Fruit fly (Drosophila melanogaster) whole organism, prepupa: ENCODE data around the gene drongo.

Experiments
- CG10631 ChIP-seq: fragments of 200-800 bp; sonication (Bioruptor generic); optimal IDR thresholded peaks from 2 replicates; lab custom pipeline; 2016; ENCODE audit warnings: missing biosample characterization, missing genetic modification characterization
- CG10669 ChIP-seq: fragments of 200-800 bp; sonication (Bioruptor generic); optimal IDR thresholded peaks from 3 replicates; lab custom pipeline; 2018; ENCODE audit warnings: missing biosample characterization, mild to moderate bottlenecking, missing genetic modification characterization, moderate library complexity
- CG11294 ChIP-seq: fragments of 200-800 bp; sonication (Bioruptor generic); IDR thresholded peaks from 2 replicates; pipeline ENCODE4 v1.3.6; 2022; ENCODE audit warnings: missing biosample characterization, missing genetic modification characterization
- CG15336 ChIP-seq: fragments of 200-800 bp; sonication (Bioruptor generic); IDR thresholded peaks from 2 replicates; pipeline ENCODE4 v1.3.6; 2022; ENCODE audit warnings: missing biosample characterization, missing genetic modification characterization
- CG16779 ChIP-seq: fragments of 200-800 bp; sonication (Bioruptor generic); optimal IDR thresholded peaks from 3 replicates; lab custom pipeline; 2017; ENCODE audit warnings: missing biosample characterization, mild to moderate bottlenecking, missing genetic modification characterization
- CG31627 ChIP-seq: fragments of 200-800 bp; sonication (Bioruptor generic); optimal IDR thresholded peaks from 3 replicates; lab custom pipeline; 2016; ENCODE audit warnings: missing biosample characterization, missing genetic modification characterization
- CG32006 ChIP-seq: fragments of 200-800 bp; sonication (Bioruptor generic); optimal IDR thresholded peaks from 3 replicates; lab custom pipeline; 2017; ENCODE audit warnings: missing biosample characterization, mild to moderate bottlenecking, missing genetic modification characterization
- CG34406 ChIP-seq: fragments of 200-800 bp; sonication (Bioruptor generic); optimal IDR thresholded peaks from 3 replicates; lab custom pipeline; 2016; ENCODE audit warnings: missing biosample characterization, missing genetic modification characterization
- CG3919 ChIP-seq: fragments of 200-800 bp; sonication (Bioruptor generic); optimal IDR thresholded peaks from 3 replicates; lab custom pipeline; 2016; ENCODE audit warnings: missing biosample characterization, missing genetic modification characterization
- CG6163 ChIP-seq: fragments of 200-800 bp; sonication (Bioruptor generic); IDR thresholded peaks from 3 replicates; pipeline ENCODE4 v1.3.6; 2022; ENCODE audit warnings: missing biosample characterization, missing genetic modification characterization
- CG6276 ChIP-seq: fragments of 200-800 bp; sonication (Bioruptor generic); optimal IDR thresholded peaks from 2 replicates; lab custom pipeline; 2017; ENCODE audit warnings: missing biosample characterization, mild to moderate bottlenecking, missing genetic modification characterization
- CG6792 ChIP-seq: fragments of 200-800 bp; sonication (Bioruptor generic); optimal IDR thresholded peaks from 3 replicates; lab custom pipeline; 2016; ENCODE audit warnings: missing biosample characterization, missing genetic modification characterization
- CG6854 ChIP-seq: fragments of 200-800 bp; sonication (Bioruptor generic); optimal IDR thresholded peaks from 2 replicates; lab custom pipeline; 2017; ENCODE audit warnings: missing biosample characterization, mild to moderate bottlenecking, missing genetic modification characterization
- CG7368 ChIP-seq: fragments of 200-800 bp; sonication (Bioruptor generic); optimal IDR thresholded peaks from 3 replicates; lab custom pipeline; 2016; ENCODE audit warnings: missing biosample characterization, missing genetic modification characterization
- CG8119 ChIP-seq: fragments of 200-800 bp; sonication (Bioruptor generic); IDR thresholded peaks from 3 replicates; pipeline ENCODE4 v1.3.6; 2022; ENCODE audit warnings: missing biosample characterization, missing genetic modification characterization
- CG8319 ChIP-seq: fragments of 200-800 bp; sonication (Bioruptor generic); optimal IDR thresholded peaks from 3 replicates; lab custom pipeline; 2016; ENCODE audit warnings: missing biosample characterization, missing genetic modification characterization
- CG8632 ChIP-seq: fragments of 200-800 bp; sonication (Bioruptor generic); optimal IDR thresholded peaks from 3 replicates; lab custom pipeline; 2016; ENCODE audit warnings: missing biosample characterization, missing genetic modification characterization
- CG9139 ChIP-seq: fragments of 200-800 bp; sonication (Bioruptor generic); optimal IDR thresholded peaks from 3 replicates; lab custom pipeline; 2017; ENCODE audit warnings: missing biosample characterization, mild to moderate bottlenecking, missing genetic modification characterization
- Eip75B ChIP-seq: fragments of 200-800 bp; sonication (Bioruptor generic); optimal IDR thresholded peaks from 3 replicates; lab custom pipeline; 2016; ENCODE audit warnings: missing biosample characterization, missing genetic modification characterization
- Eip78C ChIP-seq: fragments of 200-800 bp; sonication (Bioruptor generic); peaks from one replicate; lab custom pipeline; 2016; ENCODE audit warnings: missing biosample characterization, missing genetic modification characterization
- Ets21C ChIP-seq: fragments of 200-800 bp; sonication (Bioruptor generic); optimal IDR thresholded peaks from 3 replicates; lab custom pipeline; 2016; ENCODE audit warnings: missing biosample characterization, missing genetic modification characterization
- Hr39 ChIP-seq: fragments of 200-800 bp; sonication (Bioruptor generic); optimal IDR thresholded peaks from 2 replicates; lab custom pipeline; 2016; ENCODE audit warnings: missing biosample characterization, missing genetic modification characterization
- Hr4 ChIP-seq: fragments of 200-800 bp; sonication (Bioruptor generic); optimal IDR thresholded peaks from 3 replicates; lab custom pipeline; 2016; ENCODE audit warnings: missing biosample characterization, missing genetic modification characterization
- Lpt ChIP-seq: fragments of 200-800 bp; sonication (Bioruptor generic); optimal IDR thresholded peaks from 3 replicates; lab custom pipeline; 2016; ENCODE audit warnings: missing biosample characterization, missing genetic modification characterization
- Met ChIP-seq: fragments of 200-800 bp; sonication (Bioruptor generic); optimal IDR thresholded peaks from 3 replicates; lab custom pipeline; 2016; ENCODE audit warnings: missing biosample characterization, missing genetic modification characterization
- OdsH ChIP-seq: fragments of 200-800 bp; sonication (Bioruptor generic); optimal IDR thresholded peaks from 3 replicates; lab custom pipeline; 2016; ENCODE audit warnings: missing biosample characterization, missing genetic modification characterization
- Smox ChIP-seq: fragments of 200-800 bp; sonication (Bioruptor generic); optimal IDR thresholded peaks from 3 replicates; lab custom pipeline; 2016; ENCODE audit warnings: missing biosample characterization, missing genetic modification characterization
- Sox102F ChIP-seq: fragments of 200-800 bp; sonication (Bioruptor generic); optimal IDR thresholded peaks from 2 replicates; lab custom pipeline; 2016; ENCODE audit warnings: missing biosample characterization, mild to moderate bottlenecking, missing genetic modification characterization
- Sox14 ChIP-seq: fragments of 200-800 bp; sonication (Bioruptor generic); optimal IDR thresholded peaks from 3 replicates; lab custom pipeline; 2016; ENCODE audit warnings: missing biosample characterization, missing genetic modification characterization
- achi ChIP-seq: fragments of 200-800 bp; sonication (Bioruptor generic); optimal IDR thresholded peaks from 3 replicates; lab custom pipeline; 2016; ENCODE audit warnings: missing biosample characterization, missing genetic modification characterization
- acj6 ChIP-seq: fragments of 200-800 bp; sonication (Bioruptor generic); optimal IDR thresholded peaks from 3 replicates; lab custom pipeline; 2016; ENCODE audit warnings: missing biosample characterization, missing genetic modification characterization
- cyc ChIP-seq: fragments of 200-800 bp; sonication (Bioruptor generic); optimal IDR thresholded peaks from 3 replicates; lab custom pipeline; 2016; ENCODE audit warnings: missing biosample characterization, missing genetic modification characterization
- dac ChIP-seq: fragments of 200-800 bp; sonication (Bioruptor generic); optimal IDR thresholded peaks from 2 replicates; lab custom pipeline; 2017; ENCODE audit warnings: missing biosample characterization, mild to moderate bottlenecking, missing genetic modification characterization
- dsx ChIP-seq: fragments of 200-800 bp; optimal IDR thresholded peaks from 3 replicates; lab custom pipeline; 2019; ENCODE audit warnings: missing biosample characterization, mild to moderate bottlenecking, missing genetic modification characterization, moderate library complexity; ENCODE audit not compliant: poor library complexity, severe bottlenecking
- eg ChIP-seq: fragments of 200-800 bp; sonication (Bioruptor generic); IDR thresholded peaks from 3 replicates; pipeline ENCODE4 v1.3.6; 2022; ENCODE audit warnings: missing biosample characterization, missing genetic modification characterization
- esn ChIP-seq: fragments of 200-800 bp; sonication (Bioruptor generic); optimal IDR thresholded peaks from 2 replicates; lab custom pipeline; 2016; ENCODE audit warnings: missing biosample characterization, mild to moderate bottlenecking, missing genetic modification characterization, moderate library complexity
- fd59A ChIP-seq: fragments of 200-800 bp; sonication (Bioruptor generic); optimal IDR thresholded peaks from 2 replicates; lab custom pipeline; 2017; ENCODE audit warnings: missing biosample characterization, mild to moderate bottlenecking, missing genetic modification characterization, missing genetic modification reagents
- fkh ChIP-seq: fragments of 200-800 bp; sonication (Bioruptor generic); optimal IDR thresholded peaks from 3 replicates; lab custom pipeline; 2017; ENCODE audit warnings: missing biosample characterization, mild to moderate bottlenecking, missing genetic modification characterization, moderate library complexity
- lz ChIP-seq: fragments of 200-800 bp; sonication (Bioruptor generic); optimal IDR thresholded peaks from 3 replicates; lab custom pipeline; 2016; ENCODE audit warnings: missing biosample characterization, missing genetic modification characterization
- net ChIP-seq: fragments of 200-800 bp; sonication (Bioruptor generic); optimal IDR thresholded peaks from 3 replicates; lab custom pipeline; 2016; ENCODE audit warnings: missing biosample characterization, missing genetic modification characterization
- pdm3 ChIP-seq: fragments of 200-800 bp; sonication (Bioruptor generic); optimal IDR thresholded peaks from 3 replicates; lab custom pipeline; 2016; ENCODE audit warnings: missing biosample characterization, missing genetic modification characterization
- salr ChIP-seq, 2 experiments: fragments of 200-800 bp; sonication (Bioruptor generic); optimal IDR thresholded peaks; 3 replicates each; lab custom pipeline; 2016 to 2018; ENCODE audit warnings: missing biosample characterization in 2 of 2, missing genetic modification characterization in 2 of 2, mild to moderate bottlenecking in 1 of 2
- spab ChIP-seq: fragments of 200-800 bp; sonication (Bioruptor generic); optimal IDR thresholded peaks from 2 replicates; lab custom pipeline; 2017; ENCODE audit warnings: missing biosample characterization, mild to moderate bottlenecking, missing genetic modification characterization, missing genetic modification reagents
- ss ChIP-seq, 2 experiments: fragments of 200-800 bp; sonication (Bioruptor generic); optimal IDR thresholded peaks; 2 replicates in 1 of 2; 3 replicates in 1 of 2; lab custom pipeline; 2017 to 2018; ENCODE audit warnings: mild to moderate bottlenecking in 2 of 2, missing biosample characterization in 2 of 2, missing genetic modification characterization in 2 of 2, moderate library complexity in 1 of 2

drongo gene

dm6 chr2L:856690-857488, 6.0 kb upstream of the drongo start (continued):
- TF ChIP-seq dsx (GFP tag; lab: Kevin White, UChicago) (no peak), CG8119 (GFP tag; lab: Robert Waterston, UW) (peak; percentile 37; the same call in 1 of the 3 replicates), CG6854 (no peak), Lpt (peak; percentile 14), CG32006 (GFP tag; lab: Kevin White, UChicago) (peak; percentile 36), CG34406 (peak; percentile 46), Met (GFP tag; lab: Kevin White, UChicago) (peak; percentile 19), CG6163 (GFP tag; lab: Robert Waterston, UW) (peak; percentile 73), acj6 (peak; percentile 29), CG31627 (GFP tag; lab: Kevin White, UChicago) (peak; percentile 3), CG7368 (peak; percentile 41), eg (GFP tag; lab: Robert Waterston, UW) (peak; percentile 74), CG10669 (GFP tag; lab: Kevin White, UChicago) (no peak), Hr4 (peak; percentile 28), Smox (no peak), Sox102F (no peak)

DNA sequence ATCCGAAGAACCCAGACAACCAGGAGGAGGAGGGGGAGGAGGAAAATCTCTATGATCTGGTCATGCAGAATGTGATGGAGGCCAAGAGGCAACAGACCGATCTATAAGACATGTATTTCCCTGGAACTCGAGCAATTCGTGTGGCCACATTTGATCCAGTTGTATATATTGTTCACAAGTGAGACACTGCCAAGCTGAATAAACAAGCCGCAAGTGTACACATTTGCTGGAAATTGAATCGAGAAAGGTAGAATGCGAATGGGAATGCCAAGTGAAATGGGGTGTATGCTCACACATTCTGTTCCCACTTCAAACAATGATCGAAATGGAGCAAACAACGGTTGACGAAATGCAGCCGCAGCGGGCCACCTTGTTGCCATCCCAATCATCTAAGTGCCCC, 5.1 kb upstream of the drongo start:
- TF ChIP-seq fkh (GFP tag; lab: Kevin White, UChicago) (peak; percentile 83), dsx (GFP tag; lab: Kevin White, UChicago) (no peak)

DNA sequence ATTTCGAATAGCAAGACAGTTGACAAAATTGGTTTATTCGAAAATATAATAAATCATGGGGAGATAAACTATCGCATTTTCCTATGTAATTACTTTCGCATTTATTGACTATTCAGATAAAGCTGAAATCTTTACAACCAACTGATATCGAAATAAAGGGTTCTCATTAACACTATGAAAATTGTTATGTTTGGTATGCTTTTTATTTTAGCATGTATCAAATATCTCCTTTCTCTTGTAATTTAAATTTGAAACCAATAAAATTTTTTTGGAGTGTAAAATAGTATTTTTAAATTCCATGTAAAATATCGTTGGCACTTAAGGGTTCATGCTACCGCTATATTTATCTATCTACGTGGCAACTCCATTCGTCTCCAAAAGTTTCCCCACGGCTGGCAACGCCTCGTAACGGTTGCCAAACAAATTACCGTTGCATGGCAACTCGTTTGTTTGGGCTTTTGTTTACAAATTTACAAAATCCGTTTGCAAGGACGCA, 4.2 kb upstream of the drongo start, which contains the start of gene CG13949:
CG13949 (plus strand) TSS at position 286 of the 496 bp plus-strand sequence.
- TF ChIP-seq CG15336 (GFP tag; lab: Robert Waterston, UW) (peak; percentile 49), pdm3 (GFP tag; lab: Kevin White, UChicago) (peak; percentile 63), CG6854 (no peak), Smox (peak; percentile 51), fkh (GFP tag; lab: Kevin White, UChicago) (no peak), CG10669 (GFP tag; lab: Kevin White, UChicago) (no peak), CG9139 (GFP tag; lab: Kevin White, UChicago) (no peak), eg (GFP tag; lab: Robert Waterston, UW) (peak; percentile 57), lz (GFP tag; lab: Kevin White, UChicago) (peak; percentile 35), spab (GFP tag; lab: Kevin White, UChicago) (no peak), CG10631 (GFP tag; lab: Kevin White, UChicago) (peak; percentile 46), CG16779 (tag; lab: Kevin White, UChicago) (no peak), Lpt (no peak), acj6 (peak; percentile 34), CG31627 (GFP tag; lab: Kevin White, UChicago) (peak; percentile 46), Sox14 (GFP tag; lab: Kevin White, UChicago) (peak; percentile 58), CG8319 (GFP tag; lab: Kevin White, UChicago) (no peak), Eip78C (GFP tag; lab: Kevin White, UChicago) (peak; percentile 77), dac (GFP tag; lab: Kevin White, UChicago) (no peak), salr (GFP tag; optimal IDR thresholded peaks at IDR 0.05; lab: Kevin White, UChicago) (no peak), CG3919 (GFP tag; lab: Kevin White, UChicago) (peak; percentile 41), Ets21C (GFP tag; lab: Kevin White, UChicago) (no peak), cyc (GFP tag; lab: Kevin White, UChicago) (peak; percentile 37), CG34406 (no peak), Hr4 (peak; percentile 73), Eip75B (GFP tag; lab: Kevin White, UChicago) (peak; percentile 18), ss (GFP tag; optimal IDR thresholded peaks at IDR 0.05; lab: Kevin White, UChicago) (no peak), CG6276 (GFP tag; lab: Kevin White, UChicago) (no peak), CG11294 (GFP tag; lab: Robert Waterston, UW) (peak; percentile 26; the same call in 1 of the 2 replicates), esn (GFP tag; lab: Kevin White, UChicago) (peak; percentile 63), net (no peak), CG6163 (GFP tag; lab: Robert Waterston, UW) (peak; percentile 75), fd59A (GFP tag; lab: Kevin White, UChicago) (no peak), OdsH (peak; percentile 44), achi (GFP tag; lab: Kevin White, UChicago) (peak; percentile 23), Hr39 (peak; percentile 46), CG8632 (GFP tag; lab: Kevin White, UChicago) (no peak), dsx (GFP tag; lab: Kevin White, UChicago) (no peak), CG6792 (GFP tag; lab: Kevin White, UChicago) (no peak), CG32006 (GFP tag; lab: Kevin White, UChicago) (peak; percentile 35)
